Fruit fly (Drosophila melanogaster) whole organism, adult: ENCODE results near the gene CG15483.
A peak's percentile ranks its signal among the peaks of the same experiment; 100 is the strongest.

Source experiments
- CG12768 ChIP-seq: fragments of 200-800 bp; sonication (Bioruptor generic); optimal IDR thresholded peaks from 2 replicates; lab custom pipeline; 2017; ENCODE audit warnings: missing biosample characterization, missing genetic modification characterization, mild to moderate bottlenecking, moderate library complexity, missing genetic modification reagents
- Crg-1 ChIP-seq: fragments of 200-800 bp; sonication (Bioruptor generic); optimal IDR thresholded peaks from 2 replicates; lab custom pipeline; 2016; ENCODE audit warnings: missing biosample characterization, missing genetic modification characterization
- bab1 ChIP-seq: fragments of 200-800 bp; sonication (Bioruptor generic); optimal IDR thresholded peaks from 3 replicates; lab custom pipeline; 2019; ENCODE audit warnings: missing biosample characterization, mild to moderate bottlenecking, missing genetic modification characterization, moderate library complexity
- kay ChIP-seq: fragments of 200-800 bp; sonication (Bioruptor generic); peaks from one replicate; lab custom pipeline; 2016; ENCODE audit warnings: missing biosample characterization, missing genetic modification characterization, borderline replicate concordance

DNA sequence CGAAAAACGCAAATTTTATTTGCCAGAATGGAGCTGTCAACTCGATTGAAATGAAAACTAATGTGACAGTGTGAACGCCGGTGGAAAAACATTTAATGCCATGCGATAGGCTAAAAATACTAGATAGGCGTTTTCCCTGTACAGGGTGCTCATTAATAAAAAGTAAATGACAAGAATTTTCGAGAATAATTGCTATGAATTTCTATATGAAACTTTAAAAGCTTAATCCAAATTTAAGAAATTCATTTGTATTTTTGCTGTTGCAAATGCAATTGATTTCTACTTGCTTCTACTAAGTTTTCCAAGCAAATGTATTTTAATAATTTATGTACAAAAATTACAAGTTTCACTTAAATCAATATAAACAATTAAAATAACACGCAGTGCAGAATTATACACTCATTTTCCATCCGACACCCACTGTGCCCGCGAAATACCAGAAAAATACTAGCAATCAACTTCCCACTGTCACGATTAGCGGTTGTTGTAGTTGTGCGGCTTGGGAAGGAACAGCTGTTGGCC, 39.8 kb downstream of the CG15483 start, which contains the start of gene Pih1D1:
- TF ChIP-seq bab1 (GFP tag; lab: Kevin White, UChicago) (peak; percentile 94), kay (no peak), CG12768 (GFP tag; lab: Kevin White, UChicago) (peak; percentile 95), Crg-1 (peak; percentile 82)
